Worm (Caenorhabditis elegans) whole organism, young adult: ENCODE measurements around the gene T05C12.4.

Source experiments
- ama-1 ChIP-seq, 3 experiments: fragments of 150-350 bp in 1 of 3; sonication (generic microtip) in 2 of 3; optimal IDR thresholded peaks; 2 replicates each; lab custom pipeline; 2014 to 2018; ENCODE audit warnings: missing biosample characterization in 2 of 3, missing genetic modification characterization in 2 of 3, missing genetic modification reagents in 2 of 3
- ceh-40 ChIP-seq: fragments of 200-800 bp; sonication (Bioruptor generic); IDR thresholded peaks from 2 replicates; pipeline ENCODE4 v1.3.6; 2022; ENCODE audit warnings: missing genetic modification characterization, missing compliant biosample characterization
- ceh-91 ChIP-seq: fragments of 200-800 bp; sonication (Bioruptor generic); IDR thresholded peaks from 2 replicates; pipeline ENCODE4 v1.3.6; 2022; ENCODE audit warnings: missing genetic modification reagents, missing genetic modification characterization, missing compliant biosample characterization
- nhr-80 ChIP-seq: sonication (generic microtip); optimal IDR thresholded peaks from 2 replicates; lab custom pipeline; 2016; ENCODE audit warnings: missing genetic modification characterization, missing compliant biosample characterization
- rec-8 ChIP-seq, 2 experiments: sonication (generic microtip); optimal IDR thresholded peaks; 2 replicates each; lab custom pipeline; 2016; ENCODE audit warnings: mild to moderate bottlenecking in 2 of 2, missing genetic modification characterization in 2 of 2, missing genetic modification reagents in 2 of 2, missing genotype in 2 of 2, missing biosample characterization in 1 of 2, missing compliant biosample characterization in 1 of 2, moderate library complexity in 1 of 2
- sea-2 ChIP-seq: fragments of 200-800 bp; sonication (Bioruptor generic); IDR thresholded peaks from 2 replicates; pipeline ENCODE4 v1.3.6; 2022; ENCODE audit warnings: missing genetic modification characterization, missing compliant biosample characterization
- sptf-2 ChIP-seq: fragments of 200-800 bp; sonication (Bioruptor generic); optimal IDR thresholded peaks from 2 replicates; lab custom pipeline; 2018; ENCODE audit warnings: mild to moderate bottlenecking, missing genetic modification characterization, missing compliant biosample characterization
- ztf-3 ChIP-seq: fragments of 200-800 bp; sonication (Bioruptor generic); optimal IDR thresholded peaks from 2 replicates; lab custom pipeline; 2018; ENCODE audit warnings: mild to moderate bottlenecking, missing genetic modification characterization, missing compliant biosample characterization

DNA sequence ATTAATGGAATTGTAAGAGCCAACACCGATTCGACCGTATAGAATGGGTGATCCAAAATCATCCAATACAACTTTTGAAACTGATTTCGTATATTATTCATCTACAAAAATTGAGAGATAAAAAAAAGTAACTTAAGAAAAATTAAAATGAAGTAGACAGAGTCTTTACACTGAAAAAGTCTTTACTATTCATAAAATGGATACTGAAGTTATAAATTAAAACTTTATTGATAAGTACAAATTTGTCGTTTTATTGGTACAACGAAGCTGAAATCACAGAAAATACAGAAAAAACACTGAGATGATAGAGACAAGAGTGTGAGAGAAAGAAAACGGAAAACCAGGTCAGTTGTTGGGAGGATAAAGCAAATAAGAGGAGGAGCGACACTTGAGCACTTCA is 34.2 kb upstream of the T05C12.4 start, which contains the start of gene M110.10:
- TF ChIP-seq sptf-2 (GFP tag; lab: Kevin White, UChicago), result no peak
- no peak for TF ChIP-seq sea-2 (GFP tag; lab: Robert Waterston, UW)
- no peak for TF ChIP-seq ceh-40 (GFP tag; lab: Robert Waterston, UW)
- TF ChIP-seq ztf-3, result no peak
- TF ChIP-seq ama-1 (optimal IDR thresholded peaks at IDR 0.05; lab: Kevin White, UChicago), result no peak
- TF ChIP-seq ama-1 (GFP tag; optimal IDR thresholded peaks at IDR 0.05; lab: Kevin White, UChicago), result no peak
- no peak for TF ChIP-seq nhr-80 (tag; lab: Kevin White, UChicago)
- no peak for TF ChIP-seq ceh-91
- no peak for TF ChIP-seq rec-8 (tag; optimal IDR thresholded peaks at IDR 0.05; lab: Kevin White, UChicago)
